Worm (Caenorhabditis elegans) whole organism, young adult: ENCODE results near the gene F41E7.7.

Experiments
- B0261.1 ChIP-seq: sonication (generic microtip); optimal IDR thresholded peaks from 2 replicates; lab custom pipeline; 2016; ENCODE audit warnings: mild to moderate bottlenecking, missing genetic modification characterization, moderate library complexity, missing compliant biosample characterization
- F39B2.1 ChIP-seq: fragments of 200-800 bp; sonication (Bioruptor generic); IDR thresholded peaks from 2 replicates; pipeline ENCODE4 v1.3.6; 2022; ENCODE audit warnings: missing genetic modification reagents, missing genetic modification characterization, missing compliant biosample characterization
- F49E8.2 ChIP-seq: sonication (generic microtip); optimal IDR thresholded peaks from 3 replicates; lab custom pipeline; 2017; ENCODE audit warnings: missing genetic modification characterization, mild to moderate bottlenecking, missing compliant biosample characterization, antibody characterized with exemption, moderate library complexity; ENCODE audit not compliant: insufficient read depth
- F57A8.1 ChIP-seq: fragments of 200-800 bp; sonication (Bioruptor generic); optimal IDR thresholded peaks from 2 replicates; lab custom pipeline; 2018; ENCODE audit warnings: mild to moderate bottlenecking, missing genetic modification characterization, moderate library complexity, missing compliant biosample characterization
- T07F8.4 ChIP-seq: sonication (generic microtip); optimal IDR thresholded peaks from 2 replicates; lab custom pipeline; 2016; ENCODE audit warnings: mild to moderate bottlenecking, missing genetic modification characterization, moderate library complexity, missing compliant biosample characterization
- Y56A3A.18 ChIP-seq: fragments of 200-800 bp; sonication (Bioruptor generic); IDR thresholded peaks from 2 replicates; pipeline ENCODE4 v1.3.6; 2022; ENCODE audit warnings: missing genetic modification reagents, missing genetic modification characterization, missing compliant biosample characterization
- Y67H2A.10 ChIP-seq: fragments of 200-800 bp; sonication (Bioruptor generic); conservative IDR thresholded peaks from 2 replicates; pipeline ENCODE4 v1.3.6; 2022; ENCODE audit warnings: missing genetic modification reagents, missing genetic modification characterization, missing compliant biosample characterization
- Y95B8A.8 ChIP-seq: fragments of 200-800 bp; sonication (Bioruptor generic); IDR thresholded peaks from 2 replicates; pipeline ENCODE4 v1.3.6; 2022; ENCODE audit warnings: missing genetic modification reagents, missing genetic modification characterization, missing compliant biosample characterization
- ZK185.1 ChIP-seq: sonication (generic microtip); optimal IDR thresholded peaks from 2 replicates; lab custom pipeline; 2016; ENCODE audit warnings: mild to moderate bottlenecking, missing genetic modification characterization, missing compliant biosample characterization; ENCODE audit not compliant: poor library complexity, severe bottlenecking
- akir-1 ChIP-seq: fragments of 200-800 bp; sonication (Bioruptor generic); optimal IDR thresholded peaks from 2 replicates; lab custom pipeline; 2018; ENCODE audit warnings: mild to moderate bottlenecking, missing genetic modification characterization, moderate library complexity, missing compliant biosample characterization
- athp-1 ChIP-seq: sonication (generic microtip); optimal IDR thresholded peaks from 2 replicates; lab custom pipeline; 2017; ENCODE audit warnings: mild to moderate bottlenecking, missing genetic modification characterization, missing compliant biosample characterization
- bed-1 ChIP-seq: fragments of 200-800 bp; sonication (Bioruptor generic); IDR thresholded peaks from 2 replicates; pipeline ENCODE4 v1.3.6; 2022; ENCODE audit warnings: missing genetic modification reagents, missing genetic modification characterization, missing compliant biosample characterization
- ccch-3 ChIP-seq: fragments of 200-800 bp; sonication (Bioruptor generic); optimal IDR thresholded peaks from 2 replicates; lab custom pipeline; 2018; ENCODE audit warnings: mild to moderate bottlenecking, missing genetic modification characterization, missing compliant biosample characterization
- cebp-2 ChIP-seq: fragments of 200-800 bp; sonication (Bioruptor generic); IDR thresholded peaks from 2 replicates; pipeline ENCODE4 v1.3.6; 2022; ENCODE audit warnings: missing genetic modification characterization, missing compliant biosample characterization
- ceh-100 ChIP-seq: fragments of 200-800 bp; sonication (Bioruptor generic); IDR thresholded peaks from 2 replicates; pipeline ENCODE4 v1.3.6; 2022; ENCODE audit warnings: missing genetic modification reagents, missing genetic modification characterization, missing compliant biosample characterization
- ceh-79 ChIP-seq: sonication (generic microtip); optimal IDR thresholded peaks from 2 replicates; lab custom pipeline; 2017; ENCODE audit warnings: mild to moderate bottlenecking, missing genetic modification characterization, missing compliant biosample characterization
- dox-1 ChIP-seq: fragments of 200-800 bp; sonication (Bioruptor generic); IDR thresholded peaks from 2 replicates; pipeline ENCODE4 v1.3.6; 2022; ENCODE audit warnings: missing genetic modification reagents, missing genetic modification characterization, missing compliant biosample characterization
- dpl-1 ChIP-seq: fragments of 150-350 bp; optimal IDR thresholded peaks from 2 replicates; lab custom pipeline; 2014; ENCODE audit warnings: missing biosample characterization, missing genetic modification reagents, missing genetic modification characterization
- egrh-3 ChIP-seq: fragments of 200-800 bp; sonication (Bioruptor generic); IDR thresholded peaks from 2 replicates; pipeline ENCODE4 v1.3.6; 2022; ENCODE audit warnings: missing genetic modification reagents, missing genetic modification characterization, missing compliant biosample characterization
- ekl-4 ChIP-seq: fragments of 200-800 bp; sonication (Bioruptor generic); IDR thresholded peaks from 2 replicates; pipeline ENCODE4 v1.3.6; 2022; ENCODE audit warnings: missing genetic modification reagents, missing genetic modification characterization, missing compliant biosample characterization
- him-1 ChIP-seq: sonication (generic microtip); optimal IDR thresholded peaks from 2 replicates; lab custom pipeline; 2016; ENCODE audit warnings: missing genotype, missing genetic modification reagents, missing genetic modification characterization, missing compliant biosample characterization
- hmg-1.2 ChIP-seq: fragments of 200-800 bp; sonication (Bioruptor generic); IDR thresholded peaks from 2 replicates; pipeline ENCODE4 v1.3.6; 2022; ENCODE audit warnings: missing genetic modification reagents, missing genetic modification characterization, missing compliant biosample characterization
- hsf-1 ChIP-seq: fragments of 200-800 bp; sonication (Bioruptor generic); IDR thresholded peaks from 2 replicates; pipeline ENCODE4 v1.3.6; 2022; ENCODE audit warnings: missing genetic modification reagents, missing genetic modification characterization, missing compliant biosample characterization
- let-526 ChIP-seq: fragments of 200-800 bp; sonication (Bioruptor generic); IDR thresholded peaks from 2 replicates; pipeline ENCODE4 v1.3.6; 2022; ENCODE audit warnings: missing genetic modification reagents, missing genetic modification characterization, missing compliant biosample characterization
- let-607 ChIP-seq, 2 experiments: fragments of 200-800 bp in 1 of 2; sonication (Bioruptor generic) in 1 of 2; sonication (generic microtip) in 1 of 2; optimal IDR thresholded peaks; 2 replicates each; lab custom pipeline; 2016 to 2018; ENCODE audit warnings: mild to moderate bottlenecking in 2 of 2, missing compliant biosample characterization in 2 of 2, missing genetic modification characterization in 2 of 2, moderate library complexity in 2 of 2, missing genotype in 1 of 2
- lin-35 ChIP-seq, 3 experiments: fragments of 150-350 bp in 2 of 3; sonication (generic microtip) in 1 of 3; optimal IDR thresholded peaks; 2 replicates each; lab custom pipeline; 2014 to 2018; ENCODE audit warnings: missing biosample characterization in 3 of 3, missing genetic modification characterization in 3 of 3, missing genetic modification reagents in 3 of 3
- lin-40 ChIP-seq: sonication (generic microtip); optimal IDR thresholded peaks from 2 replicates; lab custom pipeline; 2016; ENCODE audit warnings: missing genetic modification characterization, mild to moderate bottlenecking, missing compliant biosample characterization, missing genotype, missing genetic modification reagents
- madf-8 ChIP-seq: fragments of 200-800 bp; sonication (Bioruptor generic); conservative IDR thresholded peaks from 2 replicates; pipeline ENCODE4 v1.3.6; 2022; ENCODE audit warnings: missing genetic modification reagents, missing genetic modification characterization, missing compliant biosample characterization
- mcd-1 ChIP-seq: fragments of 200-800 bp; sonication (Bioruptor generic); IDR thresholded peaks from 2 replicates; pipeline ENCODE4 v1.3.6; 2022; ENCODE audit warnings: missing genetic modification reagents, missing genetic modification characterization, missing compliant biosample characterization
- nfya-1 ChIP-seq: sonication (generic microtip); optimal IDR thresholded peaks from 2 replicates; lab custom pipeline; 2017; ENCODE audit warnings: antibody characterized with exemption, missing compliant biosample characterization, missing genetic modification characterization, borderline replicate concordance; ENCODE audit not compliant: insufficient read depth
- nhr-120 ChIP-seq: fragments of 200-800 bp; sonication (Bioruptor generic); IDR thresholded peaks from 2 replicates; pipeline ENCODE4 v1.3.6; 2022; ENCODE audit warnings: missing genetic modification characterization, missing compliant biosample characterization
- nhr-179 ChIP-seq: sonication (generic microtip); optimal IDR thresholded peaks from 2 replicates; lab custom pipeline; 2016; ENCODE audit warnings: mild to moderate bottlenecking, missing genetic modification characterization, missing compliant biosample characterization
- nhr-27 ChIP-seq: fragments of 200-800 bp; sonication (Bioruptor generic); optimal IDR thresholded peaks from 2 replicates; lab custom pipeline; 2018; ENCODE audit warnings: mild to moderate bottlenecking, missing genetic modification characterization, moderate library complexity, missing compliant biosample characterization
- nhr-80 ChIP-seq: sonication (generic microtip); optimal IDR thresholded peaks from 2 replicates; lab custom pipeline; 2016; ENCODE audit warnings: missing genetic modification characterization, missing compliant biosample characterization
- rcor-1 ChIP-seq: fragments of 200-800 bp; sonication (Bioruptor generic); IDR thresholded peaks from 2 replicates; pipeline ENCODE4 v1.3.6; 2022; ENCODE audit warnings: missing genetic modification reagents, missing genetic modification characterization, missing compliant biosample characterization
- snpc-1.1 ChIP-seq: sonication (generic microtip); optimal IDR thresholded peaks from 2 replicates; lab custom pipeline; 2017; ENCODE audit warnings: missing genetic modification characterization, mild to moderate bottlenecking, missing compliant biosample characterization, antibody characterized with exemption, moderate library complexity, missing genotype, missing genetic modification reagents; ENCODE audit not compliant: insufficient read depth
- snpc-3.4 ChIP-seq: sonication (generic microtip); optimal IDR thresholded peaks from 2 replicates; lab custom pipeline; 2017; ENCODE audit warnings: missing genetic modification characterization, mild to moderate bottlenecking, missing compliant biosample characterization, antibody characterized with exemption, moderate library complexity, missing genotype, missing genetic modification reagents
- tbp1 ChIP-seq: fragments of 200-800 bp; sonication (Bioruptor generic); optimal IDR thresholded peaks from 2 replicates; lab custom pipeline; 2018; ENCODE audit warnings: mild to moderate bottlenecking, missing genetic modification characterization, missing compliant biosample characterization
- unc-130 ChIP-seq: sonication (generic microtip); optimal IDR thresholded peaks from 2 replicates; lab custom pipeline; 2016; ENCODE audit warnings: missing genetic modification reagents, missing genetic modification characterization, missing compliant biosample characterization
- xnd-1 ChIP-seq: sonication (generic microtip); optimal IDR thresholded peaks from 2 replicates; lab custom pipeline; 2016; ENCODE audit warnings: missing genotype, missing genetic modification reagents, missing genetic modification characterization, missing compliant biosample characterization
- zfh-2 ChIP-seq: fragments of 200-800 bp; sonication (Bioruptor generic); conservative IDR thresholded peaks from 2 replicates; pipeline ENCODE4 v1.3.6; 2022; ENCODE audit warnings: missing genetic modification reagents, missing genetic modification characterization, missing compliant biosample characterization
- ztf-26 ChIP-seq: sonication (generic microtip); optimal IDR thresholded peaks from 2 replicates; lab custom pipeline; 2017; ENCODE audit warnings: missing genetic modification characterization, missing compliant biosample characterization
- ztf-6 ChIP-seq: fragments of 200-800 bp; sonication (Bioruptor generic); IDR thresholded peaks from 2 replicates; pipeline ENCODE4 v1.3.6; 2022; ENCODE audit warnings: missing genetic modification reagents, missing genetic modification characterization, missing compliant biosample characterization

Gene F41E7.7

DNA sequence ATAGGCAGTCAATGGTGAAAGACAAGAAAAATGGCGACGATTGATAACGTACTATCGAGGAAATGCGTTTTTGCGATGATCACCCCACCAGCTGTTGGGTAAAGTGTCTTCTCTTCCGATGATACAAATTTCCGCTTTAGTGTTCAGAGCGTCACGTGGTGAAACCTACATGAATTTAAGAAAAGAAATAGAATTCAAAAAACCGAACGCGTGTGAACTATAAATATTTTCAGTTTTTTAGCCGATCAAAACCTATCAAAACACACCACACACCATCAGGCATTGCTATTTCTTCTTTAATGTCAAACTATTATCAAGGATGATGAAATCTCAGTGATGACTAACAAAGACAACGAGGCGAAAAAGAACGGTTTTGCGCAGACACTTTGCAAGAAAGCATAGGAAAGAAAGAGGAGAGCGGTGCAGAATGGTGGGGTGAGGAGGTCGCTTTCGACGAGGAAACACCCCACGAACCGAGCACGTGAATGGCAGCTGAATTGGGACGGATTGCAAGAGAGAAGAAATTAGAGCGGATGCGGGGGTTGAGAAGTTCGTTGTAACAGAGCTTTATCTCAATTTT lies 24.5 kb downstream of the F41E7.7 start (continued):
- TF ChIP-seq madf-8 (GFP tag; lab: Robert Waterston, UW) (no peak), ceh-100 (GFP tag; lab: Robert Waterston, UW) (no peak), Y67H2A.10 (GFP tag; lab: Robert Waterston, UW) (no peak), nhr-27 (tag; lab: Kevin White, UChicago) (no peak), F49E8.2 (tag; lab: Kevin White, UChicago) (no peak), snpc-3.4 (tag; lab: Kevin White, UChicago) (no peak), xnd-1 (tag; lab: Kevin White, UChicago) (no peak), hsf-1 (GFP tag; lab: Robert Waterston, UW) (no peak), F39B2.1 (no peak), hmg-1.2 (no peak), him-1 (tag; lab: Kevin White, UChicago) (no peak), ekl-4 (no peak), dox-1 (GFP tag; lab: Robert Waterston, UW) (no peak), egrh-3 (GFP tag; lab: Robert Waterston, UW) (no peak), cebp-2 (no peak), Y56A3A.18 (GFP tag; lab: Robert Waterston, UW) (no peak), T07F8.4 (tag; lab: Kevin White, UChicago) (no peak), nhr-179 (no peak), lin-35 (GFP tag; optimal IDR thresholded peaks at IDR 0.05; lab: Kevin White, UChicago) (no peak), ZK185.1 (no peak), athp-1 (tag; lab: Kevin White, UChicago) (no peak)

DNA sequence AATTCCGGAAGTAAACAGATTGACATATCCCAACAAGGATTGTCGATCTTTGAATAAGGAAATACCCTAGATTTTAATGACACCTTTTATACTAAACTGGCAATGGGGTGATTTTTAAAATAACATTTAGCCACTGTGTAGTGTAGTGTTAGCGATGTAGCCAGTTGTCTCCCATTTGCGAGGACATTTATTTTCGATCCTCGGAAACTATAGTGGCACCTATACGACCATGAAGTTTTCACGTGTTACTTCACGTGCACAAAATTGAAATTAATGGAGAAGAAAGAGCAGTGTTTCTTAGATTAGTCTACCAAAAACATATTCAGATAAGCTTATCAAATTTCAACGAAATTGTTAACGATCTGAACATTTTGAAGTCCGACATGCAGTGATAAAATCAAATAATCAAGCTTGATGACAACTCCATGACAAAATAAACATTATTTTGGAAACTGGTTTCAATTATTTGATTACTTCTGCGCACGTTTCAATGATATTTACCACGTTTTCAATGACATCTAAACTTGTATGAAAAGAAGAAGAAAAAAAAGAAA lies 25.8 kb downstream of the F41E7.7 start, which contains the start of gene R07E3.4:
Gene R07E3.4, minus strand, starts transcription at position 51 of the 554 bp plus-strand sequence.
- no peak for TF ChIP-seq dpl-1 (GFP tag; lab: Kevin White, UChicago)
- peak; percentile 34 for TF ChIP-seq nhr-80

DNA sequence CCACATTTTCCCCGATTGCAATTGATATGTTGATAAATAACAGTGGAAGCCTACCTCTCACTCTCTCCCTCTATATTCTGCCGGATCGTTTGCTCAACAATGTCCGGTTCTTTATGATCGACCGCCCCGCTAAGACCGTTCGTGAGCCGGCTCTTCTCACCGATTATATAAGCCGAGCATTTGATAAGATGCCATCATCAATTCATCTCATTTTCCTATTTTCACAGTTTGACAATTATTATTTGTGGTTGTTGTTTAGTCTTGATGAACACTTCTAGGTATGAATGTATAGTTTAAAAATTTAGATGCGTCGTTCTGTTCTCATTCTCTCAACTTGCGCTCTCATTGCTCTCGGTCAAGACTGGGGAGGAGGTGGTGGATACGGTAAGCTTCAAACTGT lies 28.5 kb downstream of the F41E7.7 start, which contains the start of gene idpa-3:
Gene idpa-3, plus strand, starts transcription at position 301 of the 400 bp plus-strand sequence.
- TF ChIP-seq hmg-1.2 (no peak), let-607 (tag; optimal IDR thresholded peaks at IDR 0.05; lab: Kevin White, UChicago) (no peak), ztf-26 (tag; lab: Kevin White, UChicago) (no peak), F57A8.1 (GFP tag; lab: Kevin White, UChicago) (no peak), mcd-1 (GFP tag; lab: Robert Waterston, UW) (no peak), B0261.1 (tag; lab: Kevin White, UChicago) (no peak), cebp-2 (no peak), Y56A3A.18 (GFP tag; lab: Robert Waterston, UW) (no peak), ceh-79 (no peak), tbp1 (GFP tag; lab: Kevin White, UChicago) (no peak), nhr-120 (no peak), unc-130 (GFP tag; lab: Kevin White, UChicago) (no peak), bed-1 (no peak)

DNA sequence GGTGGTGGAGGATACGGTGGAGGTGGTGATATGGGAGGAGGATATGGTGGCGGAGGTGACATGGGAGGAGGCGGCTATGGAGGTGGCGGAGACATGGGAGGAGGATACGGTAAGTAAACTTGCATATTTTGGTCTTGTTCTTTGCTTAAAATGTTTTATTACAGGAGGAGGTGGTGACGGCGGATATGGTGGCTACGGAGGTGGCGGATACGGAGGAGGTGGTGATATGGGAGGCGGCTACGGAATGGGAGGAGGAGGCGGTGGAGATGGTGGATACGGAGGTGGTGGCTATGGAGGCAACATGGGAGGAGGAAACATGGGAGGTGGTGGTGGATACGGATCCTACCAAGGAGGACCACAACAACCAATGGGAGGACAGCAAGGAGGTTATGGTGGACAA lies 29.0 kb downstream of the F41E7.7 start:
- no peak for TF ChIP-seq rcor-1 (GFP tag; lab: Robert Waterston, UW)
- TF ChIP-seq let-526 (GFP tag; lab: Robert Waterston, UW), result no peak
- no peak for TF ChIP-seq lin-40
- no peak for TF ChIP-seq nfya-1
- TF ChIP-seq snpc-1.1 (tag; lab: Kevin White, UChicago), result no peak
- TF ChIP-seq hsf-1 (GFP tag; lab: Robert Waterston, UW), result 0 out of 2 replicates have a peak, but pooled peaks have one; percentile 21
- TF ChIP-seq madf-8 (GFP tag; lab: Robert Waterston, UW), result no peak
- TF ChIP-seq ztf-6 (GFP tag; lab: Robert Waterston, UW), result no peak
- no peak for TF ChIP-seq him-1 (tag; lab: Kevin White, UChicago)
- no peak for TF ChIP-seq ccch-3 (GFP tag; lab: Kevin White, UChicago)
- no peak for TF ChIP-seq Y95B8A.8 (GFP tag; lab: Robert Waterston, UW)
- no peak for TF ChIP-seq ekl-4
- no peak for TF ChIP-seq akir-1 (GFP tag; lab: Kevin White, UChicago)
- TF ChIP-seq lin-35 (GFP tag; optimal IDR thresholded peaks at IDR 0.05; lab: Kevin White, UChicago), result no peak
- peak; percentile 78 for TF ChIP-seq zfh-2
